Worm (Caenorhabditis elegans): Measurements from ENCODE around the gene cnc-10.

The cnc-10 gene

ce11 chrV:11140326-11140725 is 42.7 kb upstream of the cnc-10 start (continued):
- TF ChIP-seq php-3 (GFP tag; IDR thresholded peaks at IDR 0.05): no peak
- no peak for TF ChIP-seq egl-27 (tag; optimal IDR thresholded peaks at IDR 0.05)
- TF ChIP-seq T26A8.4 (GFP tag; IDR thresholded peaks at IDR 0.05): no peak
- peak; percentile 21 for TF ChIP-seq hlh-30 (tag; optimal IDR thresholded peaks at IDR 0.05; ENCODE audit: insufficient read depth)
- TF ChIP-seq skn-1 (tag; optimal IDR thresholded peaks at IDR 0.05): no peak
- TF ChIP-seq R02D3.7 (tag; optimal IDR thresholded peaks at IDR 0.05): no peak
- TF ChIP-seq hlh-11 (tag; optimal IDR thresholded peaks at IDR 0.05): peak; percentile 62
- no peak for TF ChIP-seq spr-1 (tag; optimal IDR thresholded peaks at IDR 0.05)
- no peak for TF ChIP-seq daf-19 (GFP tag; conservative IDR thresholded peaks at IDR 0.05)
- no peak for TF ChIP-seq hmg-1.1 (GFP tag; IDR thresholded peaks at IDR 0.05)
- TF ChIP-seq mdt-29 (GFP tag; IDR thresholded peaks at IDR 0.05): no peak
- no peak for TF ChIP-seq ceh-62 (tag; optimal IDR thresholded peaks at IDR 0.05)
- TF ChIP-seq lin-13 (GFP tag; optimal IDR thresholded peaks at IDR 0.05): no peak
- TF ChIP-seq daf-16 (GFP tag; optimal IDR thresholded peaks at IDR 0.05): no peak
- TF ChIP-seq daf-16 (tag; optimal IDR thresholded peaks at IDR 0.05): peak; percentile 40
- no peak for TF ChIP-seq set-16 (GFP tag; IDR thresholded peaks at IDR 0.05)
- peak; percentile 23 for TF ChIP-seq mep-1 (tag; optimal IDR thresholded peaks at IDR 0.05)
- TF ChIP-seq ceh-28 (tag; optimal IDR thresholded peaks at IDR 0.05): no peak
- no peak for TF ChIP-seq snpc-1.2 (GFP tag; IDR thresholded peaks at IDR 0.05)
- TF ChIP-seq F26F4.8 (GFP tag; conservative IDR thresholded peaks at IDR 0.05): no peak

ce11 chrV:11141179-11141578 is 41.8 kb upstream of the cnc-10 start, which contains the start of gene folt-1:
Gene folt-1, plus strand, starts transcription at chrV:11141479.
- no peak for TF ChIP-seq egl-27 (tag; optimal IDR thresholded peaks at IDR 0.05)
- TF ChIP-seq rbr-2 (tag; optimal IDR thresholded peaks at IDR 0.05): no peak
- TF ChIP-seq mdt-29 (GFP tag; IDR thresholded peaks at IDR 0.05): no peak
- no peak for TF ChIP-seq mxl-3 (GFP tag; optimal IDR thresholded peaks at IDR 0.05)
- TF ChIP-seq ceh-82 (tag; optimal IDR thresholded peaks at IDR 0.05): no peak
- no peak for TF ChIP-seq nhr-111 (GFP tag; optimal IDR thresholded peaks at IDR 0.05)
- no peak for TF ChIP-seq nhr-48 (tag; optimal IDR thresholded peaks at IDR 0.05)
- no peak for TF ChIP-seq set-16 (GFP tag; IDR thresholded peaks at IDR 0.05)
- TF ChIP-seq F44E2.7 (GFP tag; IDR thresholded peaks at IDR 0.05): no peak
- TF ChIP-seq unc-62 (GFP tag; optimal IDR thresholded peaks at IDR 0.05 in 1 of 2): no peak
- TF ChIP-seq unc-62 (tag; optimal IDR thresholded peaks at IDR 0.05): no peak
- TF ChIP-seq fos-1 (tag; optimal IDR thresholded peaks at IDR 0.05): no peak
- TF ChIP-seq lin-13 (GFP tag; optimal IDR thresholded peaks at IDR 0.05): no peak
- no peak for TF ChIP-seq ceh-62 (tag; optimal IDR thresholded peaks at IDR 0.05)
- TF ChIP-seq nhr-237 (tag; optimal IDR thresholded peaks at IDR 0.05): no peak
- no peak for TF ChIP-seq dmd-6 (GFP tag; IDR thresholded peaks at IDR 0.05)
- TF ChIP-seq zip-2 (tag; optimal IDR thresholded peaks at IDR 0.05): no peak
- no peak for TF ChIP-seq cey-2 (tag; optimal IDR thresholded peaks at IDR 0.05; ENCODE audit: borderline replicate concordance, insufficient read depth)
- TF ChIP-seq fkh-10 (GFP tag; optimal IDR thresholded peaks at IDR 0.05): no peak
- no peak for TF ChIP-seq snpc-1.2 (GFP tag; IDR thresholded peaks at IDR 0.05)
- TF ChIP-seq F26F4.8 (GFP tag; conservative IDR thresholded peaks at IDR 0.05): no peak

- TF ChIP-seq nhr-76 (tag; optimal IDR thresholded peaks at IDR 0.05) (no peak), zip-11 (GFP tag; IDR thresholded peaks at IDR 0.05) (no peak), cey-2 (tag; optimal IDR thresholded peaks at IDR 0.05; ENCODE audit: borderline replicate concordance, insufficient read depth) (no peak), nhr-25 (tag; optimal IDR thresholded peaks at IDR 0.05; ENCODE audit: borderline replicate concordance, insufficient read depth) (no peak), tra-1 (GFP tag; IDR thresholded peaks at IDR 0.05) (no peak), hlh-11 (tag; optimal IDR thresholded peaks at IDR 0.05) (no peak), unc-130 (GFP tag; optimal IDR thresholded peaks at IDR 0.05) (no peak), lin-1 (GFP tag; IDR thresholded peaks at IDR 0.05) (no peak), set-16 (GFP tag; IDR thresholded peaks at IDR 0.05) (no peak), hif-1 (tag; optimal IDR thresholded peaks at IDR 0.05) (no peak), daf-12 (tag; optimal IDR thresholded peaks at IDR 0.05) (no peak), lsy-2 (tag; optimal IDR thresholded peaks at IDR 0.05) (no peak), dmd-9 (GFP tag; IDR thresholded peaks at IDR 0.05) (no peak), nhr-102 (tag; optimal IDR thresholded peaks at IDR 0.05) (no peak), ztf-7 (tag; optimal IDR thresholded peaks at IDR 0.05) (no peak), Y5F2A.4 (GFP tag; optimal IDR thresholded peaks at IDR 0.05) (no peak), hmg-1.1 (GFP tag; IDR thresholded peaks at IDR 0.05) (no peak), F49E8.2 (tag; optimal IDR thresholded peaks at IDR 0.05; ENCODE audit: borderline replicate concordance) (no peak), duxl-1 (tag; optimal IDR thresholded peaks at IDR 0.05; ENCODE audit: poor library complexity) (no peak)
Observed at ce11 chrV:11144694-11145093, 38.3 kb upstream of the cnc-10 start, which contains the start of gene C06H2.7. Gene C06H2.7, minus strand, starts transcription at chrV:11144794.
